Fruit fly (Drosophila melanogaster) whole organism, embryonic: Measurements from ENCODE around the gene fwe.

ENCODE experiments used
- Awh ChIP-seq: fragments of 200-800 bp; sonication (Bioruptor generic); IDR thresholded peaks from 2 replicates; pipeline ENCODE4, ENCODE4 v1.3.6; 2022; ENCODE audit warnings: missing biosample characterization, missing genetic modification characterization
- Bgb ChIP-seq: fragments of 200-800 bp; sonication (Bioruptor generic); IDR thresholded peaks from 2 replicates; pipeline ENCODE4 v1.3.6; 2022; ENCODE audit warnings: missing biosample characterization, missing genetic modification characterization; ENCODE audit not compliant: partially characterized antibody
- CG10209 ChIP-seq: fragments of 200-800 bp; sonication (Bioruptor generic); optimal IDR thresholded peaks from 3 replicates; lab custom pipeline; 2017; ENCODE audit warnings: missing biosample characterization, mild to moderate bottlenecking, missing genetic modification characterization, missing genetic modification reagents
- CG11093 ChIP-seq: fragments of 200-800 bp; sonication (Bioruptor generic); IDR thresholded peaks from 3 replicates; pipeline ENCODE4 v1.3.6; 2022; ENCODE audit warnings: missing biosample characterization, missing genetic modification characterization
- CG12299 ChIP-seq: fragments of 200-800 bp; sonication (Bioruptor generic); optimal IDR thresholded peaks from 2 replicates; lab custom pipeline; 2018; ENCODE audit warnings: missing biosample characterization, mild to moderate bottlenecking, missing genetic modification characterization
- CG12942 ChIP-seq: fragments of 200-800 bp; sonication (Bioruptor generic); optimal IDR thresholded peaks from 3 replicates; lab custom pipeline; 2016; ENCODE audit warnings: missing biosample characterization, missing genetic modification characterization
- CG15011 ChIP-seq: fragments of 200-800 bp; sonication (Bioruptor generic); optimal IDR thresholded peaks from 3 replicates; lab custom pipeline; 2018; ENCODE audit warnings: missing biosample characterization, mild to moderate bottlenecking, missing genetic modification characterization
- CG15073 ChIP-seq: fragments of 200-800 bp; sonication (Bioruptor generic); optimal IDR thresholded peaks from 2 replicates; lab custom pipeline; 2016; ENCODE audit warnings: missing biosample characterization, missing genetic modification characterization
- CG15269 ChIP-seq: fragments of 200-800 bp; sonication (Bioruptor generic); optimal IDR thresholded peaks from 2 replicates; lab custom pipeline; 2018; ENCODE audit warnings: missing biosample characterization, mild to moderate bottlenecking, missing genetic modification characterization, moderate library complexity
- CG16813 ChIP-seq: fragments of 200-800 bp; sonication (Bioruptor generic); IDR thresholded peaks from 3 replicates; pipeline ENCODE4 v1.3.6; 2022; ENCODE audit warnings: missing biosample characterization, missing genetic modification characterization; ENCODE audit not compliant: partially characterized antibody
- CG16815 ChIP-seq: fragments of 200-800 bp; sonication (Bioruptor generic); optimal IDR thresholded peaks from 3 replicates; lab custom pipeline; 2017; ENCODE audit warnings: missing biosample characterization, mild to moderate bottlenecking, missing genetic modification characterization
- CG17385 ChIP-seq: fragments of 200-800 bp; sonication (Bioruptor generic); optimal IDR thresholded peaks from 3 replicates; lab custom pipeline; 2018; ENCODE audit warnings: missing biosample characterization, mild to moderate bottlenecking, missing genetic modification characterization
- CG18011 ChIP-seq: fragments of 200-800 bp; sonication (Bioruptor generic); optimal IDR thresholded peaks from 2 replicates; lab custom pipeline; 2017; ENCODE audit warnings: missing biosample characterization, missing genetic modification characterization, mild to moderate bottlenecking, moderate library complexity, missing genotype
- CG30020 ChIP-seq: fragments of 200-800 bp; optimal IDR thresholded peaks from 2 replicates; lab custom pipeline; 2019; ENCODE audit warnings: missing biosample characterization, mild to moderate bottlenecking, missing genetic modification characterization, moderate library complexity
- CG3065 ChIP-seq: fragments of 200-800 bp; sonication (Bioruptor generic); optimal IDR thresholded peaks from 2 replicates; lab custom pipeline; 2016; ENCODE audit warnings: missing biosample characterization, missing genetic modification characterization
- CG3163 ChIP-seq: fragments of 200-800 bp; sonication (Bioruptor generic); optimal IDR thresholded peaks from 3 replicates; lab custom pipeline; 2016; ENCODE audit warnings: missing biosample characterization, missing genetic modification characterization
- CG3281 ChIP-seq: fragments of 200-800 bp; sonication (Bioruptor generic); optimal IDR thresholded peaks from 3 replicates; lab custom pipeline; 2017; ENCODE audit warnings: missing biosample characterization, mild to moderate bottlenecking, missing genetic modification characterization
- CG34224 ChIP-seq: fragments of 200-800 bp; sonication (Bioruptor generic); IDR thresholded peaks from 3 replicates; pipeline ENCODE4 v1.3.6; 2022; ENCODE audit warnings: missing biosample characterization, missing genetic modification characterization; ENCODE audit not compliant: partially characterized antibody
- CG7963 ChIP-seq: fragments of 200-800 bp; sonication (Bioruptor generic); IDR thresholded peaks from 3 replicates; pipeline ENCODE4 v1.3.6; 2022; ENCODE audit warnings: missing biosample characterization, missing genetic modification characterization; ENCODE audit not compliant: partially characterized antibody
- Dbx ChIP-seq: fragments of 200-800 bp; sonication (Bioruptor generic); IDR thresholded peaks from 3 replicates; pipeline ENCODE4 v1.3.6; 2022; ENCODE audit warnings: missing biosample characterization, missing genetic modification characterization
- Dfd ChIP-seq, 2 experiments: fragments of >200 bp; optimal IDR thresholded peaks; 2 replicates each; lab custom pipeline; 2017; ENCODE audit warnings: missing biosample characterization in 2 of 2, missing genetic modification characterization in 2 of 2
- Doc3 ChIP-seq: fragments of 200-800 bp; sonication (Bioruptor generic); IDR thresholded peaks from 3 replicates; pipeline ENCODE4 v1.3.6; 2022; ENCODE audit warnings: missing biosample characterization, missing genetic modification characterization; ENCODE audit not compliant: partially characterized antibody
- Drgx ChIP-seq: fragments of 200-800 bp; sonication (Bioruptor generic); IDR thresholded peaks from 2 replicates; pipeline ENCODE4 v1.3.6; 2022; ENCODE audit warnings: missing biosample characterization, missing genetic modification characterization
- Ets65A ChIP-seq: fragments of 200-800 bp; sonication (Bioruptor generic); peaks from one replicate; lab custom pipeline; 2016; ENCODE audit warnings: missing biosample characterization, missing genetic modification characterization
- Hand ChIP-seq: fragments of 200-800 bp; sonication (Bioruptor generic); optimal IDR thresholded peaks from 2 replicates; lab custom pipeline; 2017; ENCODE audit warnings: mild to moderate bottlenecking, missing biosample characterization, missing genetic modification reagents, missing genetic modification characterization
- Max ChIP-seq: fragments of 200-800 bp; sonication (Bioruptor generic); optimal IDR thresholded peaks from 2 replicates; lab custom pipeline; 2016; ENCODE audit warnings: missing biosample characterization, mild to moderate bottlenecking, missing genetic modification characterization
- Nf-YB ChIP-seq: fragments of 200-800 bp; sonication (Bioruptor generic); optimal IDR thresholded peaks from 3 replicates; lab custom pipeline; 2019; ENCODE audit warnings: missing biosample characterization, mild to moderate bottlenecking, missing genetic modification characterization, moderate library complexity
- Oaz ChIP-seq: fragments of 200-800 bp; sonication (Bioruptor generic); IDR thresholded peaks from 2 replicates; pipeline ENCODE4 v1.3.6; 2022; ENCODE audit warnings: missing biosample characterization, missing genetic modification characterization
- PHDP ChIP-seq: fragments of 200-800 bp; sonication (Bioruptor generic); optimal IDR thresholded peaks from 3 replicates; lab custom pipeline; 2018; ENCODE audit warnings: missing biosample characterization, mild to moderate bottlenecking, missing genetic modification characterization, moderate library complexity
- cad ChIP-seq: fragments of >200 bp; optimal IDR thresholded peaks from 2 replicates; lab custom pipeline; 2017; ENCODE audit warnings: missing biosample characterization, missing genetic modification characterization
- dm ChIP-seq: fragments of 200-800 bp; sonication (Bioruptor generic); optimal IDR thresholded peaks from 3 replicates; lab custom pipeline; 2016; ENCODE audit warnings: missing biosample characterization, missing genetic modification characterization
- dpn ChIP-seq, 2 experiments: fragments of 200-800 bp; sonication (Bioruptor generic); optimal IDR thresholded peaks; 3 replicates each; lab custom pipeline; 2016; ENCODE audit warnings: missing biosample characterization in 2 of 2, missing genetic modification characterization in 2 of 2
- gce ChIP-seq: fragments of 200-800 bp; sonication (Bioruptor generic); IDR thresholded peaks from 3 replicates; pipeline ENCODE4 v1.3.6; 2022; ENCODE audit warnings: missing biosample characterization, missing genetic modification characterization
- gro ChIP-seq: fragments of 200-800 bp; sonication (Bioruptor generic); optimal IDR thresholded peaks from 2 replicates; lab custom pipeline; 2016; ENCODE audit warnings: missing biosample characterization, missing genetic modification characterization
- ind ChIP-seq: fragments of 200-800 bp; sonication (Bioruptor generic); optimal IDR thresholded peaks from 3 replicates; lab custom pipeline; 2016; ENCODE audit warnings: missing biosample characterization, missing genetic modification characterization
- ken ChIP-seq: fragments of 200-800 bp; sonication (Bioruptor generic); IDR thresholded peaks from 3 replicates; pipeline ENCODE4 v1.3.6; 2022; ENCODE audit warnings: missing biosample characterization, missing genetic modification characterization
- lab ChIP-seq: fragments of 200-800 bp; sonication (Bioruptor generic); optimal IDR thresholded peaks from 3 replicates; lab custom pipeline; 2017; ENCODE audit warnings: missing biosample characterization, missing genetic modification characterization, mild to moderate bottlenecking, moderate library complexity, missing genetic modification reagents
- mirr ChIP-seq: fragments of 200-800 bp; sonication (Bioruptor generic); optimal IDR thresholded peaks from 3 replicates; lab custom pipeline; 2018; ENCODE audit warnings: missing biosample characterization, mild to moderate bottlenecking, missing genetic modification characterization
- nom ChIP-seq: fragments of 200-800 bp; sonication (Bioruptor generic); optimal IDR thresholded peaks from 2 replicates; lab custom pipeline; 2017; ENCODE audit warnings: missing biosample characterization, missing genetic modification characterization, mild to moderate bottlenecking, moderate library complexity, missing genetic modification reagents
- pan ChIP-seq, 4 experiments: fragments of >200 bp in 3 of 4; fragments of 200-800 bp in 1 of 4; sonication (Bioruptor generic) in 1 of 4; optimal IDR thresholded peaks in 3 of 4; IDR thresholded peaks in 1 of 4; 2 replicates each; pipeline versions ENCODE4 v1.3.6 to Lab custom; 2017 to 2022; ENCODE audit warnings: missing biosample characterization in 2 of 4, missing genetic modification characterization in 2 of 4, mixed read lengths in 1 of 4
- pb ChIP-seq: fragments of 200-800 bp; sonication (Bioruptor generic); optimal IDR thresholded peaks from 3 replicates; lab custom pipeline; 2016; ENCODE audit warnings: missing biosample characterization, missing genetic modification characterization
- sd ChIP-seq: fragments of 200-800 bp; sonication (Bioruptor generic); optimal IDR thresholded peaks from 3 replicates; lab custom pipeline; 2018; ENCODE audit warnings: missing biosample characterization, mild to moderate bottlenecking, missing genetic modification characterization, moderate library complexity
- sug ChIP-seq: fragments of 200-800 bp; optimal IDR thresholded peaks from 2 replicates; lab custom pipeline; 2019; ENCODE audit warnings: missing biosample characterization, mild to moderate bottlenecking, missing genetic modification characterization, moderate library complexity
- tll ChIP-seq, 2 experiments: fragments of 200-800 bp in 1 of 2; fragments of >200 bp in 1 of 2; sonication (Bioruptor generic) in 1 of 2; optimal IDR thresholded peaks; 2 replicates each; lab custom pipeline; 2017 to 2019; ENCODE audit warnings: missing biosample characterization in 2 of 2, missing genetic modification characterization in 2 of 2, mild to moderate bottlenecking in 1 of 2, moderate library complexity in 1 of 2
- twi ChIP-seq: fragments of 200-800 bp; optimal IDR thresholded peaks from 2 replicates; lab custom pipeline; 2019; ENCODE audit warnings: missing biosample characterization, mild to moderate bottlenecking, missing genetic modification characterization, moderate library complexity
- unc-4 ChIP-seq: fragments of 200-800 bp; sonication (Bioruptor generic); IDR thresholded peaks from 2 replicates; pipeline ENCODE4 v1.3.6; 2022; ENCODE audit warnings: missing biosample characterization, missing genetic modification characterization; ENCODE audit not compliant: partially characterized antibody
- unpg ChIP-seq: fragments of 200-800 bp; sonication (Bioruptor generic); optimal IDR thresholded peaks from 3 replicates; lab custom pipeline; 2018; ENCODE audit warnings: missing biosample characterization, mild to moderate bottlenecking, missing genetic modification characterization, moderate library complexity
- zen2 ChIP-seq: fragments of 200-800 bp; sonication (Bioruptor generic); IDR thresholded peaks from 3 replicates; pipeline ENCODE4 v1.3.6; 2022; ENCODE audit warnings: missing biosample characterization, missing genetic modification characterization; ENCODE audit not compliant: partially characterized antibody
- zf30C ChIP-seq: fragments of 200-800 bp; sonication (Bioruptor generic); optimal IDR thresholded peaks from 3 replicates; lab custom pipeline; 2018; ENCODE audit warnings: missing biosample characterization, mild to moderate bottlenecking, missing genetic modification characterization

Gene fwe

dm6 chr3L:15787406-15787805, 28.8 kb downstream of the fwe start (continued):
- TF ChIP-seq zen2 (GFP tag; lab: Robert Waterston, UW) (no peak), Max (peak; percentile 14), CG17385 (GFP tag; lab: Kevin White, UChicago) (peak; percentile 33), CG15011 (peak; percentile 8), PHDP (peak; percentile 53), tll (GFP tag; optimal IDR thresholded peaks at IDR 0.05; lab: Kevin White, UChicago) (peak in 1 of 2 experiments; percentile 41), unc-4 (GFP tag; lab: Robert Waterston, UW) (no peak), unpg (GFP tag; lab: Kevin White, UChicago) (peak; percentile 72), sd (tag; lab: Kevin White, UChicago) (no peak), sug (no peak), CG15269 (tag; lab: Kevin White, UChicago) (peak; percentile 42), Hand (GFP tag; lab: Kevin White, UChicago) (no peak), pan (optimal IDR thresholded peaks at IDR 0.05; lab: Kevin White, UChicago) (no peak), pan (GFP tag; optimal IDR thresholded peaks at IDR 0.05 in 1 of 2, IDR thresholded peaks at IDR 0.05 in 1 of 2) (no peak), CG12299 (tag; lab: Kevin White, UChicago) (peak; percentile 58), Bgb (GFP tag; lab: Robert Waterston, UW) (no peak), CG15073 (GFP tag; lab: Kevin White, UChicago) (no peak), CG16813 (GFP tag; lab: Robert Waterston, UW) (no peak), CG18011 (no peak), CG30020 (tag; lab: Kevin White, UChicago) (peak; percentile 29), CG3163 (GFP tag; lab: Kevin White, UChicago) (no peak), mirr (GFP tag; lab: Kevin White, UChicago) (no peak), CG11093 (GFP tag; lab: Robert Waterston, UW) (no peak), gce (GFP tag; lab: Robert Waterston, UW) (0 out of 3 replicates have a peak, but pooled peaks have one; percentile 18), nom (GFP tag; lab: Kevin White, UChicago) (no peak), CG7963 (GFP tag; lab: Robert Waterston, UW) (no peak), gro (GFP tag; lab: Kevin White, UChicago) (no peak), Doc3 (no peak), CG3281 (GFP tag; lab: Kevin White, UChicago) (peak; percentile 4), CG34224 (GFP tag; lab: Robert Waterston, UW) (no peak), ind (GFP tag; lab: Kevin White, UChicago) (peak; percentile 21), dpn (GFP tag; optimal IDR thresholded peaks at IDR 0.05; lab: Kevin White, UChicago) (peak in 1 of 2 experiments; percentile 11), Oaz (no peak), Nf-YB (GFP tag; lab: Kevin White, UChicago) (peak; percentile 38), ken (GFP tag; lab: Robert Waterston, UW) (no peak), Ets65A (GFP tag; lab: Kevin White, UChicago) (peak; percentile 61), Dbx (GFP tag; lab: Robert Waterston, UW) (no peak), dm (GFP tag; lab: Kevin White, UChicago) (no peak), zf30C (peak; percentile 87), Drgx (GFP tag; lab: Robert Waterston, UW) (no peak), Awh (GFP tag; lab: Robert Waterston, UW) (no peak), lab (peak; percentile 57), pb (no peak), CG10209 (GFP tag; lab: Kevin White, UChicago) (peak; percentile 25), cad (GFP tag; lab: Kevin White, UChicago) (no peak), CG3065 (no peak), CG12942 (GFP tag; lab: Kevin White, UChicago) (no peak), Dfd (GFP tag; optimal IDR thresholded peaks at IDR 0.05; lab: Kevin White, UChicago) (no peak), CG16815 (GFP tag; lab: Kevin White, UChicago) (peak; percentile 31), twi (peak; percentile 29)
